Fruit fly (Drosophila melanogaster): ENCODE data around the gene Trf2.
A peak's percentile ranks its signal among the peaks of the same experiment; 100 is the strongest.

Gene Trf2

DNA sequence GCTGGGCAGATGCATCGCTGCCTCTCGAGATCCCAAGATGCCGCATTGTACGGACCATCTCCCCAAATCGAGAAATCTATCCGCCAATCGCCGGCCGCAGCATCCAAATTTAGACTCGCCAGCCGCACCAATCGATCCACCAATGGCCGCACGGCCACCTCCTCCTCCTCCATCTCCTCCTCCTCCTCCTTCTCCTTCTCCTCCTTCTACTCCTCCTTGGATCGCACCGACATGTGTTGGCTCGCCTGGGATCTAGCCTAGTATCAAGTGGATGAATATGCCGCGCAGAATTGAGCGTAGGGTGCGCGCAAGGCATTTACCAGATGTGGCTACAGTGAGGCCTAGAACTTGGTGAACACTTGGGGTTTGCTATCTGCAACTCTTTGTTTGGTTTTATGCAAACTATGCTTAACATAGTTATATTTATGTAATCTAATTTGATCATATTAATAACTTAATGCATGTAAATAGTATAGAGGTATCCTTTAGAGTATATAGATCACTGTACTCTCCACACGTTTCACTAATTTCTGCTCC is 46.0 kb downstream of the Trf2 start, which contains the start of gene org-1 (continued):
- peak; percentile 50 for TF ChIP-seq CG3838 (GFP tag; optimal IDR thresholded peaks at IDR 0.05)
- peak; percentile 95 for TF ChIP-seq Taf1 (GFP tag; IDR thresholded peaks at IDR 0.05)
- peak; percentile 90 for TF ChIP-seq CG12155 (GFP tag; optimal IDR thresholded peaks at IDR 0.05)
- TF ChIP-seq h (optimal IDR thresholded peaks at IDR 0.05): no peak
- TF ChIP-seq HLH3B (GFP tag; IDR thresholded peaks at IDR 0.05): peak; percentile 98
- TF ChIP-seq CG1647 (GFP tag; optimal IDR thresholded peaks at IDR 0.05): peak; percentile 71
- peak; percentile 95 for TF ChIP-seq CG12769 (tag; optimal IDR thresholded peaks at IDR 0.05)
- TF ChIP-seq Pdp1 (GFP tag; optimal IDR thresholded peaks at IDR 0.05): peak; percentile 87 to 93
- TF ChIP-seq Fer2 (tag; optimal IDR thresholded peaks at IDR 0.05): peak; percentile 89
- peak; percentile 76 for TF ChIP-seq slp2 (GFP tag; optimal IDR thresholded peaks at IDR 0.05)
- peak; percentile 93 for TF ChIP-seq Drgx (GFP tag; IDR thresholded peaks at IDR 0.05)
- peak; percentile 94 for TF ChIP-seq gsb (GFP tag; IDR thresholded peaks at IDR 0.05)
- TF ChIP-seq gt (GFP tag; IDR thresholded peaks at IDR 0.05): peak; percentile 96
- TF ChIP-seq CrebB (tag; optimal IDR thresholded peaks at IDR 0.05): peak; percentile 90

DNA sequence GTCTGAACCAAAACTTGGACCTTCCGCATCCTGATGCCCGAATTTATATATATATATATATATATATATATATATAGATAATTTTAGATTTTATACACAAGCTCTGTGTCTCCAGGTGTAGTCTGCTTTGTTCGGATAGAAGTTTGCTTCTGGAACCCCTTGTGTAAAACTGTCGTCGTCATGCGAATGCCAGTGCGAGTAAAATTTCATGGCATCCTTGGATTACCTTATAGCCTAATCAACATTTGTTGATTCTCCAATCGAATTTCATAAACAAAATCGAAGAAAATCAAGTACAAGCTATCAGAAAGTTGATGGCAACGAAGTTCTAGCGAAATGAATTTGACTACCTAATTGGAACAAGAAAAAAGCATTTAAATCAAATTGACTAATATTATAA is 48.5 kb downstream of the Trf2 start, which contains the start of gene CG32713:
Gene CG32713, minus strand, starts transcription at position 101 of the 400 bp plus-strand sequence.
- TF ChIP-seq ac (GFP tag; optimal IDR thresholded peaks at IDR 0.05) (no peak), exex (tag; optimal IDR thresholded peaks at IDR 0.05) (no peak), Meics (GFP tag; optimal IDR thresholded peaks at IDR 0.05) (no peak), CG33557 (GFP tag; optimal IDR thresholded peaks at IDR 0.05) (no peak), trem (tag; optimal IDR thresholded peaks at IDR 0.05) (no peak)

DNA sequence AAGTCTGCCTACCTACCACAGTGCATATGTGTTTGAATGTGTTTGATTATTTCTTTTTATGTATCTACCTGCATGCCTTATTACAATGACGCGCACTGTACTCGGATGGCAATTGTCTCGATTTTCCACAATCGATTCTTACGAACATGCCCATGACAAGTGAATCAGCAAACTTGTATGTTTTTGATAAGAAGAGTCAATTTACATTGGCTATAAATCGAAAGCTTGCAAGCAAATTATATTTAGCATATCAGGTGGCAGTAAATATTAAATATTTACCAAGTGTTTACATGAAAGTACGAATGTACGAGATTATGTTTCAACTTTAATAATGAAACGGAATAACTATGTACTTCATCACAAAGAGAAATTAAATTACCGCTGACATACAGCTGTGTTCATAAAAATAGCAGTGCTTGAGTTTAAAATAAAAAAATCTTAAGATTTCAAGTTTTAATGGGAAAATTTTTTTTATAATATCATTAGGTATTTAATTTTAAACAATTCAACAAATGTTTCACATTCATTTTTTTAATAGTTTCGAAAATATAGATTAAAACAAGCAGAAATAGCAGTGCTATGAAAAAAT is 50.5 kb downstream of the Trf2 start:
- no peak for TF ChIP-seq bigmax (GFP tag; optimal IDR thresholded peaks at IDR 0.05)
- TF ChIP-seq Eip74EF (GFP tag; optimal IDR thresholded peaks at IDR 0.05): no peak
- TF ChIP-seq sim (GFP tag; IDR thresholded peaks at IDR 0.05): no peak
- no peak for TF ChIP-seq gem (tag; optimal IDR thresholded peaks at IDR 0.05)
- no peak for TF ChIP-seq hb (GFP tag; IDR thresholded peaks at IDR 0.05; ENCODE audit: partially characterized antibody)
- no peak for TF ChIP-seq exex (tag; optimal IDR thresholded peaks at IDR 0.05)
- TF ChIP-seq lab (GFP tag; optimal IDR thresholded peaks at IDR 0.05): peak; percentile 7
- TF ChIP-seq Dip3 (GFP tag; optimal IDR thresholded peaks at IDR 0.05): no peak
- TF ChIP-seq CG9797 (GFP tag; optimal IDR thresholded peaks at IDR 0.05): no peak
- no peak for TF ChIP-seq repo (GFP tag; optimal IDR thresholded peaks at IDR 0.05)
- no peak for TF ChIP-seq nmo (GFP tag; optimal IDR thresholded peaks at IDR 0.05)
- peak; percentile 5 for TF ChIP-seq Blimp-1 (GFP tag; optimal IDR thresholded peaks at IDR 0.05)
- no peak for TF ChIP-seq CG33213 (GFP tag; optimal IDR thresholded peaks at IDR 0.05)
- no peak for TF ChIP-seq seq (GFP tag; IDR thresholded peaks at IDR 0.05)
- TF ChIP-seq Med (GFP tag): peak; percentile 0
- TF ChIP-seq CG14710 (tag; optimal IDR thresholded peaks at IDR 0.05): no peak
- TF ChIP-seq Fer2 (tag; optimal IDR thresholded peaks at IDR 0.05): no peak
- TF ChIP-seq Lhr (GFP tag; optimal IDR thresholded peaks at IDR 0.05): no peak
- TF ChIP-seq Ssrp (tag; optimal IDR thresholded peaks at IDR 0.05): no peak
- TF ChIP-seq CG31365 (tag; optimal IDR thresholded peaks at IDR 0.05): no peak
- no peak for TF ChIP-seq Stat92E (GFP tag; optimal IDR thresholded peaks at IDR 0.05)
- no peak for TF ChIP-seq CG11093 (GFP tag; IDR thresholded peaks at IDR 0.05)
- TF ChIP-seq CG12155 (GFP tag; optimal IDR thresholded peaks at IDR 0.05): no peak
- peak; percentile 20 for TF ChIP-seq CG1603 (tag; optimal IDR thresholded peaks at IDR 0.05)
- no peak for TF ChIP-seq CG4820 (GFP tag; optimal IDR thresholded peaks at IDR 0.05)
- TF ChIP-seq Hand (GFP tag; optimal IDR thresholded peaks at IDR 0.05): no peak
- TF ChIP-seq Xrp1 (GFP tag; IDR thresholded peaks at IDR 0.05): no peak
- no peak for TF ChIP-seq Mes4 (GFP tag; optimal IDR thresholded peaks at IDR 0.05)
- TF ChIP-seq z (GFP tag; IDR thresholded peaks at IDR 0.05): no peak
- no peak for TF ChIP-seq dimm (GFP tag; IDR thresholded peaks at IDR 0.05)
- TF ChIP-seq vfl (GFP tag; optimal IDR thresholded peaks at IDR 0.05): no peak

Measured in whole organism, embryonic.